Fruit fly (Drosophila melanogaster) whole organism, prepupa: ENCODE results near the gene CG17187.
A peak's percentile ranks its signal among the peaks of the same experiment; 100 is the strongest.

Experiments
- CG10631 ChIP-seq: fragments of 200-800 bp; sonication (Bioruptor generic); optimal IDR thresholded peaks from 2 replicates; lab custom pipeline; 2016; ENCODE audit warnings: missing biosample characterization, missing genetic modification characterization
- CG11762 ChIP-seq: fragments of 200-800 bp; sonication (Bioruptor generic); optimal IDR thresholded peaks from 3 replicates; lab custom pipeline; 2016; ENCODE audit warnings: missing biosample characterization, missing genetic modification characterization; ENCODE audit not compliant: insufficient read depth
- CG11902 ChIP-seq: fragments of 200-800 bp; sonication (Bioruptor generic); optimal IDR thresholded peaks from 3 replicates; lab custom pipeline; 2016; ENCODE audit warnings: missing biosample characterization, missing genetic modification characterization
- CG15336 ChIP-seq: fragments of 200-800 bp; sonication (Bioruptor generic); IDR thresholded peaks from 2 replicates; pipeline ENCODE4 v1.3.6; 2022; ENCODE audit warnings: missing biosample characterization, missing genetic modification characterization
- CG1621 ChIP-seq: fragments of 200-800 bp; sonication (Bioruptor generic); optimal IDR thresholded peaks from 3 replicates; lab custom pipeline; 2018; ENCODE audit warnings: missing biosample characterization, mild to moderate bottlenecking, missing genetic modification characterization
- CG16779 ChIP-seq: fragments of 200-800 bp; sonication (Bioruptor generic); optimal IDR thresholded peaks from 3 replicates; lab custom pipeline; 2017; ENCODE audit warnings: missing biosample characterization, mild to moderate bottlenecking, missing genetic modification characterization
- CG3032 ChIP-seq: fragments of 200-800 bp; optimal IDR thresholded peaks from 2 replicates; lab custom pipeline; 2019; ENCODE audit warnings: missing biosample characterization, mild to moderate bottlenecking, missing genetic modification characterization, moderate library complexity
- CG31627 ChIP-seq: fragments of 200-800 bp; sonication (Bioruptor generic); optimal IDR thresholded peaks from 3 replicates; lab custom pipeline; 2016; ENCODE audit warnings: missing biosample characterization, missing genetic modification characterization
- CG32006 ChIP-seq: fragments of 200-800 bp; sonication (Bioruptor generic); optimal IDR thresholded peaks from 3 replicates; lab custom pipeline; 2017; ENCODE audit warnings: missing biosample characterization, mild to moderate bottlenecking, missing genetic modification characterization
- CG34406 ChIP-seq: fragments of 200-800 bp; sonication (Bioruptor generic); optimal IDR thresholded peaks from 3 replicates; lab custom pipeline; 2016; ENCODE audit warnings: missing biosample characterization, missing genetic modification characterization
- CG4318 ChIP-seq: fragments of 200-800 bp; sonication (Bioruptor generic); optimal IDR thresholded peaks from 3 replicates; lab custom pipeline; 2017; ENCODE audit warnings: missing biosample characterization, mild to moderate bottlenecking, missing genetic modification characterization
- CG6163 ChIP-seq: fragments of 200-800 bp; sonication (Bioruptor generic); IDR thresholded peaks from 3 replicates; pipeline ENCODE4 v1.3.6; 2022; ENCODE audit warnings: missing biosample characterization, missing genetic modification characterization
- CG6276 ChIP-seq: fragments of 200-800 bp; sonication (Bioruptor generic); optimal IDR thresholded peaks from 2 replicates; lab custom pipeline; 2017; ENCODE audit warnings: missing biosample characterization, mild to moderate bottlenecking, missing genetic modification characterization
- CG6792 ChIP-seq: fragments of 200-800 bp; sonication (Bioruptor generic); optimal IDR thresholded peaks from 3 replicates; lab custom pipeline; 2016; ENCODE audit warnings: missing biosample characterization, missing genetic modification characterization
- CG6808 ChIP-seq: fragments of 200-800 bp; sonication (Bioruptor generic); optimal IDR thresholded peaks from 3 replicates; lab custom pipeline; 2017; ENCODE audit warnings: missing biosample characterization, missing genetic modification characterization, mild to moderate bottlenecking, moderate library complexity, missing genetic modification reagents
- CG6854 ChIP-seq: fragments of 200-800 bp; sonication (Bioruptor generic); optimal IDR thresholded peaks from 2 replicates; lab custom pipeline; 2017; ENCODE audit warnings: missing biosample characterization, mild to moderate bottlenecking, missing genetic modification characterization
- CG7368 ChIP-seq: fragments of 200-800 bp; sonication (Bioruptor generic); optimal IDR thresholded peaks from 3 replicates; lab custom pipeline; 2016; ENCODE audit warnings: missing biosample characterization, missing genetic modification characterization
- CG8319 ChIP-seq: fragments of 200-800 bp; sonication (Bioruptor generic); optimal IDR thresholded peaks from 3 replicates; lab custom pipeline; 2016; ENCODE audit warnings: missing biosample characterization, missing genetic modification characterization
- CG8632 ChIP-seq: fragments of 200-800 bp; sonication (Bioruptor generic); optimal IDR thresholded peaks from 3 replicates; lab custom pipeline; 2016; ENCODE audit warnings: missing biosample characterization, missing genetic modification characterization
- Eip75B ChIP-seq: fragments of 200-800 bp; sonication (Bioruptor generic); optimal IDR thresholded peaks from 3 replicates; lab custom pipeline; 2016; ENCODE audit warnings: missing biosample characterization, missing genetic modification characterization
- Eip78C ChIP-seq: fragments of 200-800 bp; sonication (Bioruptor generic); peaks from one replicate; lab custom pipeline; 2016; ENCODE audit warnings: missing biosample characterization, missing genetic modification characterization
- Ets21C ChIP-seq: fragments of 200-800 bp; sonication (Bioruptor generic); optimal IDR thresholded peaks from 3 replicates; lab custom pipeline; 2016; ENCODE audit warnings: missing biosample characterization, missing genetic modification characterization
- Ets96B ChIP-seq: fragments of 200-800 bp; optimal IDR thresholded peaks from 2 replicates; lab custom pipeline; 2019; ENCODE audit warnings: missing biosample characterization, mild to moderate bottlenecking, missing genetic modification characterization, moderate library complexity
- Hr38 ChIP-seq: sonication (Bioruptor generic); optimal IDR thresholded peaks from 2 replicates; lab custom pipeline; 2016; ENCODE audit warnings: missing biosample characterization, missing genetic modification characterization
- Lpt ChIP-seq: fragments of 200-800 bp; sonication (Bioruptor generic); optimal IDR thresholded peaks from 3 replicates; lab custom pipeline; 2016; ENCODE audit warnings: missing biosample characterization, missing genetic modification characterization
- OdsH ChIP-seq: fragments of 200-800 bp; sonication (Bioruptor generic); optimal IDR thresholded peaks from 3 replicates; lab custom pipeline; 2016; ENCODE audit warnings: missing biosample characterization, missing genetic modification characterization
- Smox ChIP-seq: fragments of 200-800 bp; sonication (Bioruptor generic); optimal IDR thresholded peaks from 3 replicates; lab custom pipeline; 2016; ENCODE audit warnings: missing biosample characterization, missing genetic modification characterization
- Sox14 ChIP-seq: fragments of 200-800 bp; sonication (Bioruptor generic); optimal IDR thresholded peaks from 3 replicates; lab custom pipeline; 2016; ENCODE audit warnings: missing biosample characterization, missing genetic modification characterization
- Sox15 ChIP-seq: fragments of 200-800 bp; sonication (Bioruptor generic); optimal IDR thresholded peaks from 3 replicates; lab custom pipeline; 2016; ENCODE audit warnings: missing biosample characterization, missing genetic modification characterization
- dac ChIP-seq: fragments of 200-800 bp; sonication (Bioruptor generic); optimal IDR thresholded peaks from 2 replicates; lab custom pipeline; 2017; ENCODE audit warnings: missing biosample characterization, mild to moderate bottlenecking, missing genetic modification characterization
- eg ChIP-seq: fragments of 200-800 bp; sonication (Bioruptor generic); IDR thresholded peaks from 3 replicates; pipeline ENCODE4 v1.3.6; 2022; ENCODE audit warnings: missing biosample characterization, missing genetic modification characterization
- esn ChIP-seq: fragments of 200-800 bp; sonication (Bioruptor generic); optimal IDR thresholded peaks from 2 replicates; lab custom pipeline; 2016; ENCODE audit warnings: missing biosample characterization, mild to moderate bottlenecking, missing genetic modification characterization, moderate library complexity
- fd85E ChIP-seq: fragments of 200-800 bp; sonication (Bioruptor generic); optimal IDR thresholded peaks from 3 replicates; lab custom pipeline; 2016; ENCODE audit warnings: missing biosample characterization, missing genetic modification characterization
- fkh ChIP-seq: fragments of 200-800 bp; sonication (Bioruptor generic); optimal IDR thresholded peaks from 3 replicates; lab custom pipeline; 2017; ENCODE audit warnings: missing biosample characterization, mild to moderate bottlenecking, missing genetic modification characterization, moderate library complexity
- lz ChIP-seq: fragments of 200-800 bp; sonication (Bioruptor generic); optimal IDR thresholded peaks from 3 replicates; lab custom pipeline; 2016; ENCODE audit warnings: missing biosample characterization, missing genetic modification characterization
- salr ChIP-seq, 2 experiments: fragments of 200-800 bp; sonication (Bioruptor generic); optimal IDR thresholded peaks; 3 replicates each; lab custom pipeline; 2016 to 2018; ENCODE audit warnings: missing biosample characterization in 2 of 2, missing genetic modification characterization in 2 of 2, mild to moderate bottlenecking in 1 of 2
- spab ChIP-seq: fragments of 200-800 bp; sonication (Bioruptor generic); optimal IDR thresholded peaks from 2 replicates; lab custom pipeline; 2017; ENCODE audit warnings: missing biosample characterization, mild to moderate bottlenecking, missing genetic modification characterization, missing genetic modification reagents
- svp ChIP-seq: fragments of 200-800 bp; sonication (Bioruptor generic); peaks from one replicate; lab custom pipeline; 2016; ENCODE audit warnings: missing biosample characterization, missing genetic modification characterization
- vri ChIP-seq: fragments of 200-800 bp; sonication (Bioruptor generic); optimal IDR thresholded peaks from 3 replicates; lab custom pipeline; 2016; ENCODE audit warnings: missing biosample characterization, mild to moderate bottlenecking, missing genetic modification characterization

Gene CG17187

DNA sequence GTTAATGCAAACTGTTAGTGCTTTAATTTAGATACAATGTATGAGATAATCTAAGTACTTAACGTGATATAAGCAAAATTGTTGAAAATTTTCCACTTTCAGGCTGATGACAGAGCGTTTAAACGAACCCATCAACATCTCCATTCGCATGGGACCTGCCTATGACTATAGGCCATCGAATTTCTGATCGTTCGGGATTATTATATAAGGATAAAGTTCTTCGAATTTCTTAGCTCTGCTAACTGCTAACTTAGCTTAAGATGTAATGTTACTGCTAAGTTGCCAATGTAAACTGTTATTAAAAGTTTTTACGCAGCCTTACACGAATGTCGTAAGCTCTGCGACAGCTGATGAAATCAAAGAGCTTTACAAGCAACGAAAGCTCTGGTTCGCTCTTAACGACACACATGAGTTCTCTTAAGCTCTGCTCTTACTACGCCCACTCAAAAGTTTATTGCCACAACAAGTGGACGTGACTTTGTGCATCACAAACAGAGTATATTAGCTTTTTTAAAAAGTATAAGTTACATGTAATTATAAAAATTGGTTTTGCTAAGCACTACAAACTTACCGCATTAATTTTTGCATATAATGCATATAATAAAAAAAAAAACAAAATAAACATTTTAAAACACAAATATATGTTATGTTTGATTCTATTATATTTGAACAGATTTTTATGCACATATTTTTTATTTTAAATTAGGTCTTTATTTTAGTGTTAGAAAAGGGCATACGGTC, 34.9 kb downstream of the CG17187 start (continued):
- TF ChIP-seq Smox (GFP tag; lab: Kevin White, UChicago) (peak; percentile 96), CG8632 (GFP tag; lab: Kevin White, UChicago) (peak; percentile 99), Sox14 (peak; percentile 96), Lpt (peak; percentile 98), CG34406 (peak; percentile 99), CG3032 (peak; percentile 95), Hr38 (GFP tag; lab: Kevin White, UChicago) (no peak), CG8319 (GFP tag; lab: Kevin White, UChicago) (peak; percentile 94), salr (GFP tag; optimal IDR thresholded peaks at IDR 0.05; lab: Kevin White, UChicago) (peak; percentile 87 to 98), Ets21C (GFP tag; lab: Kevin White, UChicago) (peak; percentile 86), fkh (GFP tag; lab: Kevin White, UChicago) (peak; percentile 73), CG6163 (GFP tag; lab: Robert Waterston, UW) (peak; percentile 97), CG1621 (tag; lab: Kevin White, UChicago) (peak; percentile 89), dac (peak; percentile 97), CG10631 (peak; percentile 99), CG6854 (GFP tag; lab: Kevin White, UChicago) (peak; percentile 98), Eip78C (GFP tag; lab: Kevin White, UChicago) (peak; percentile 100), svp (GFP tag; lab: Kevin White, UChicago) (peak; percentile 99), CG6808 (GFP tag; lab: Kevin White, UChicago) (peak; percentile 97), CG11902 (peak; percentile 96), Sox15 (peak; percentile 95), spab (peak; percentile 98), Ets96B (tag; lab: Kevin White, UChicago) (peak; percentile 92), CG4318 (GFP tag; lab: Kevin White, UChicago) (peak; percentile 100), CG31627 (GFP tag; lab: Kevin White, UChicago) (peak; percentile 95), fd85E (GFP tag; lab: Kevin White, UChicago) (peak; percentile 79), CG6276 (GFP tag; lab: Kevin White, UChicago) (peak; percentile 99), OdsH (peak; percentile 98), Eip75B (GFP tag; lab: Kevin White, UChicago) (peak; percentile 97), CG6792 (GFP tag; lab: Kevin White, UChicago) (peak; percentile 96), CG11762 (peak; percentile 95), vri (GFP tag; lab: Kevin White, UChicago) (peak; percentile 80), CG15336 (peak; percentile 99), lz (GFP tag; lab: Kevin White, UChicago) (peak; percentile 97)

DNA sequence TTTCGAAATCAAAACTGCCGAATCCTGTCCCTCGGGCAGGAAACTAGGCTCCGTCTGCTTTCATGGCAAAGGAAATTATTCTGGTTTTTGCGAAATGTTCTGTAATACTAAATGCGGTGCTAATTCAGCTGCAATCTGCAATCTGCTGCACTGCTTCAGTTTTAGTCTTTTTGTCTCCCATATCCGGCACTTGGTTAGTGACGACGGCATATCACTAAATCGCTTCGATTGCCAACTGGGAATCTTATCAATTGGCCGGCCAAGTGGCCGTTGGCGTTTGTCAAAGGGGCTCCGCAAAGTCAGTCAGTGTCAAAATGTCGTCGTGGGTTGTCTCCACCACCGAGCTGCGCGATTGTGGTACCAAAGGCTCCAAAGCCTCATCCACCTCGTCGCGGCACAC, 35.9 kb downstream of the CG17187 start, which contains the start of gene CG18577:
Gene CG18577, plus strand, starts transcription at position 301 of the 400 bp plus-strand sequence.
- TF ChIP-seq CG32006 (GFP tag; lab: Kevin White, UChicago) (no peak), CG16779 (tag; lab: Kevin White, UChicago) (no peak), Sox15 (no peak), vri (GFP tag; lab: Kevin White, UChicago) (no peak), CG7368 (GFP tag; lab: Kevin White, UChicago) (no peak), CG4318 (GFP tag; lab: Kevin White, UChicago) (no peak), CG6276 (GFP tag; lab: Kevin White, UChicago) (no peak), esn (GFP tag; lab: Kevin White, UChicago) (no peak), fd85E (GFP tag; lab: Kevin White, UChicago) (no peak), eg (GFP tag; lab: Robert Waterston, UW) (no peak)
